Fruit fly (Drosophila melanogaster) whole organism, embryonic: Measurements from ENCODE around the gene eIF4E6.

Experiments
- Adf1 ChIP-seq: fragments of 200-800 bp; sonication (Bioruptor generic); IDR thresholded peaks from 2 replicates; pipeline ENCODE4 v1.3.6; 2022; ENCODE audit warnings: missing biosample characterization, missing genetic modification characterization
- CG12236 ChIP-seq: fragments of 200-800 bp; sonication (Bioruptor generic); optimal IDR thresholded peaks from 2 replicates; lab custom pipeline; 2016; ENCODE audit warnings: missing biosample characterization, missing genetic modification characterization
- CG1233 ChIP-seq: fragments of 200-800 bp; sonication (Bioruptor generic); optimal IDR thresholded peaks from 4 replicates; lab custom pipeline; 2018; ENCODE audit warnings: missing biosample characterization, mild to moderate bottlenecking, missing genetic modification characterization
- CG13775 ChIP-seq: fragments of 200-800 bp; sonication (Bioruptor generic); optimal IDR thresholded peaks from 3 replicates; lab custom pipeline; 2017; ENCODE audit warnings: missing biosample characterization, mild to moderate bottlenecking, missing genetic modification characterization
- CG14710 ChIP-seq: fragments of 200-800 bp; sonication (Bioruptor generic); optimal IDR thresholded peaks from 3 replicates; lab custom pipeline; 2019; ENCODE audit warnings: missing biosample characterization, mild to moderate bottlenecking, missing genetic modification characterization, moderate library complexity
- CG1832 ChIP-seq: fragments of 200-800 bp; sonication (Bioruptor generic); optimal IDR thresholded peaks from 2 replicates; lab custom pipeline; 2017; ENCODE audit warnings: missing biosample characterization, mild to moderate bottlenecking, missing genetic modification characterization, inconsistent platforms
- CG18599 ChIP-seq: fragments of 200-800 bp; sonication (Bioruptor generic); optimal IDR thresholded peaks from 3 replicates; lab custom pipeline; 2017; ENCODE audit warnings: missing biosample characterization, missing genetic modification characterization, mild to moderate bottlenecking, moderate library complexity, missing genetic modification reagents
- CG2116 ChIP-seq: fragments of 200-800 bp; sonication (Bioruptor generic); optimal IDR thresholded peaks from 3 replicates; lab custom pipeline; 2018; ENCODE audit warnings: missing biosample characterization, mild to moderate bottlenecking, missing genetic modification characterization
- CG2120 ChIP-seq: fragments of 200-800 bp; sonication (Bioruptor generic); optimal IDR thresholded peaks from 3 replicates; lab custom pipeline; 2016; ENCODE audit warnings: missing biosample characterization, missing genetic modification characterization
- CG2875 ChIP-seq: fragments of 200-800 bp; sonication (Bioruptor generic); optimal IDR thresholded peaks from 2 replicates; lab custom pipeline; 2017; ENCODE audit warnings: missing biosample characterization, mild to moderate bottlenecking, missing genetic modification characterization, missing genetic modification reagents
- CG31365 ChIP-seq: fragments of 200-800 bp; sonication (Bioruptor generic); optimal IDR thresholded peaks from 2 replicates; lab custom pipeline; 2018; ENCODE audit warnings: missing biosample characterization, mild to moderate bottlenecking, missing genetic modification characterization
- CG33213 ChIP-seq: fragments of 200-800 bp; sonication (Bioruptor generic); optimal IDR thresholded peaks from 3 replicates; lab custom pipeline; 2016; ENCODE audit warnings: missing biosample characterization, missing genetic modification characterization
- CG33557 ChIP-seq: fragments of 200-800 bp; sonication (Bioruptor generic); optimal IDR thresholded peaks from 2 replicates; lab custom pipeline; 2019; ENCODE audit warnings: missing biosample characterization, mild to moderate bottlenecking, missing genetic modification characterization, moderate library complexity
- CG34224 ChIP-seq: fragments of 200-800 bp; sonication (Bioruptor generic); IDR thresholded peaks from 3 replicates; pipeline ENCODE4 v1.3.6; 2022; ENCODE audit warnings: missing biosample characterization, missing genetic modification characterization; ENCODE audit not compliant: partially characterized antibody
- CG3838 ChIP-seq: fragments of 200-800 bp; sonication (Bioruptor generic); optimal IDR thresholded peaks from 3 replicates; lab custom pipeline; 2016; ENCODE audit warnings: missing biosample characterization, missing genetic modification characterization
- CG3847 ChIP-seq: fragments of 200-800 bp; sonication (Bioruptor generic); IDR thresholded peaks from 2 replicates; pipeline ENCODE4 v1.3.6; 2022; ENCODE audit warnings: missing biosample characterization, missing genetic modification characterization
- CG7556 ChIP-seq: fragments of 200-800 bp; sonication (Bioruptor generic); optimal IDR thresholded peaks from 2 replicates; lab custom pipeline; 2017; ENCODE audit warnings: missing biosample characterization, mild to moderate bottlenecking, missing genetic modification characterization
- CHES-1-like ChIP-seq: fragments of 200-800 bp; sonication (Bioruptor generic); optimal IDR thresholded peaks from 2 replicates; lab custom pipeline; 2016; ENCODE audit warnings: missing biosample characterization, missing genetic modification characterization
- Deaf1 ChIP-seq: fragments of 200-800 bp; optimal IDR thresholded peaks from 3 replicates; lab custom pipeline; 2019; ENCODE audit warnings: missing biosample characterization, mild to moderate bottlenecking, missing genetic modification characterization, moderate library complexity
- Elba2 ChIP-seq: fragments of 200-800 bp; sonication (Bioruptor generic); optimal IDR thresholded peaks from 3 replicates; lab custom pipeline; 2016; ENCODE audit warnings: missing biosample characterization, missing genetic modification characterization
- Gug ChIP-seq: fragments of 200-800 bp; sonication (Bioruptor generic); IDR thresholded peaks from 4 replicates; pipeline ENCODE4 v1.3.6; 2022; ENCODE audit warnings: missing biosample characterization, missing genetic modification characterization
- HLH4C ChIP-seq: fragments of 200-800 bp; sonication (Bioruptor generic); IDR thresholded peaks from 3 replicates; pipeline ENCODE4 v1.3.6; 2022; ENCODE audit warnings: missing biosample characterization, missing genetic modification characterization; ENCODE audit not compliant: partially characterized antibody
- HLH54F ChIP-seq: fragments of 200-800 bp; sonication (Bioruptor generic); optimal IDR thresholded peaks from 3 replicates; lab custom pipeline; 2016; ENCODE audit warnings: missing biosample characterization, missing genetic modification characterization
- Hr78 ChIP-seq, 2 experiments: fragments of 200-800 bp in 1 of 2; fragments of >200 bp in 1 of 2; sonication (Bioruptor generic) in 1 of 2; optimal IDR thresholded peaks; 2 replicates each; lab custom pipeline; 2017 to 2019; ENCODE audit warnings: missing biosample characterization in 2 of 2, missing genetic modification characterization in 2 of 2, mild to moderate bottlenecking in 1 of 2, moderate library complexity in 1 of 2
- Ptx1 ChIP-seq: fragments of 200-800 bp; sonication (Bioruptor generic); IDR thresholded peaks from 2 replicates; pipeline ENCODE4 v1.3.6; 2022; ENCODE audit warnings: missing biosample characterization, missing genetic modification characterization
- Sin3A ChIP-seq: fragments of >200 bp; optimal IDR thresholded peaks from 2 replicates; lab custom pipeline; 2018
- Vsx1 ChIP-seq: fragments of 200-800 bp; sonication (Bioruptor generic); optimal IDR thresholded peaks from 2 replicates; lab custom pipeline; 2017; ENCODE audit warnings: missing biosample characterization, mild to moderate bottlenecking, missing genetic modification characterization, missing genetic modification reagents
- Xrp1 ChIP-seq: fragments of 200-800 bp; sonication (Bioruptor generic); IDR thresholded peaks from 2 replicates; pipeline ENCODE4 v1.3.6; 2022; ENCODE audit warnings: missing biosample characterization, missing genetic modification characterization
- ac ChIP-seq: fragments of 200-800 bp; sonication (Bioruptor generic); optimal IDR thresholded peaks from 3 replicates; lab custom pipeline; 2017; ENCODE audit warnings: missing biosample characterization, mild to moderate bottlenecking, missing genetic modification characterization
- az2 ChIP-seq: fragments of 200-800 bp; sonication (Bioruptor generic); optimal IDR thresholded peaks from 3 replicates; lab custom pipeline; 2016; ENCODE audit warnings: missing biosample characterization, missing genetic modification characterization
- cato ChIP-seq: fragments of 200-800 bp; sonication (Bioruptor generic); optimal IDR thresholded peaks from 2 replicates; lab custom pipeline; 2016; ENCODE audit warnings: missing biosample characterization, missing genetic modification characterization, borderline replicate concordance
- emc ChIP-seq: fragments of 200-800 bp; sonication (Bioruptor generic); optimal IDR thresholded peaks from 2 replicates; lab custom pipeline; 2016; ENCODE audit warnings: missing biosample characterization, missing genetic modification characterization
- fd3F ChIP-seq: fragments of 200-800 bp; sonication (Bioruptor generic); optimal IDR thresholded peaks from 2 replicates; lab custom pipeline; 2018; ENCODE audit warnings: missing biosample characterization, mild to moderate bottlenecking, missing genetic modification characterization, moderate library complexity
- fd96Cb ChIP-seq: fragments of 200-800 bp; sonication (Bioruptor generic); optimal IDR thresholded peaks from 2 replicates; lab custom pipeline; 2018; ENCODE audit warnings: missing biosample characterization, mild to moderate bottlenecking, missing genetic modification characterization, moderate library complexity
- fru ChIP-seq: fragments of >200 bp; optimal IDR thresholded peaks from 2 replicates; lab custom pipeline; 2017
- gem ChIP-seq: fragments of 200-800 bp; sonication (Bioruptor generic); optimal IDR thresholded peaks from 2 replicates; lab custom pipeline; 2019; ENCODE audit warnings: missing biosample characterization, mild to moderate bottlenecking, missing genetic modification characterization, moderate library complexity
- ken ChIP-seq: fragments of 200-800 bp; sonication (Bioruptor generic); IDR thresholded peaks from 3 replicates; pipeline ENCODE4 v1.3.6; 2022; ENCODE audit warnings: missing biosample characterization, missing genetic modification characterization
- luna ChIP-seq: fragments of 200-800 bp; sonication (Bioruptor generic); optimal IDR thresholded peaks from 2 replicates; lab custom pipeline; 2016; ENCODE audit warnings: missing biosample characterization, missing genetic modification characterization
- otp ChIP-seq: fragments of 200-800 bp; sonication (Bioruptor generic); IDR thresholded peaks from 3 replicates; pipeline ENCODE4, ENCODE4 v1.3.6; 2022; ENCODE audit warnings: missing biosample characterization, missing genetic modification characterization
- row ChIP-seq: fragments of 200-800 bp; sonication (Bioruptor generic); IDR thresholded peaks from 3 replicates; pipeline ENCODE4 v1.3.6; 2022; ENCODE audit warnings: missing biosample characterization, missing genetic modification characterization
- sc ChIP-seq, 3 experiments: fragments of >200 bp in 2 of 3; fragments of 200-800 bp in 1 of 3; sonication (Bioruptor generic) in 1 of 3; optimal IDR thresholded peaks; 2 replicates in 2 of 3; 3 replicates in 1 of 3; lab custom pipeline; 2017; ENCODE audit warnings: mild to moderate bottlenecking in 1 of 3, missing biosample characterization in 1 of 3, missing genetic modification characterization in 1 of 3, missing genetic modification reagents in 1 of 3
- slbo ChIP-seq: fragments of 200-800 bp; sonication (Bioruptor generic); IDR thresholded peaks from 2 replicates; pipeline ENCODE4 v1.3.6; 2022; ENCODE audit warnings: missing biosample characterization, missing genetic modification characterization
- slou ChIP-seq: fragments of 200-800 bp; sonication (Bioruptor generic); optimal IDR thresholded peaks from 3 replicates; lab custom pipeline; 2016; ENCODE audit warnings: missing biosample characterization, missing genetic modification characterization
- sob ChIP-seq: fragments of 200-800 bp; sonication (Bioruptor generic); IDR thresholded peaks from 2 replicates; pipeline ENCODE4 v1.3.6; 2022; ENCODE audit warnings: missing biosample characterization, missing genetic modification characterization
- ssp ChIP-seq: fragments of 200-800 bp; sonication (Bioruptor generic); IDR thresholded peaks from 2 replicates; pipeline ENCODE4 v1.3.6; 2022; ENCODE audit warnings: missing biosample characterization, missing genetic modification characterization
- sug ChIP-seq: fragments of 200-800 bp; optimal IDR thresholded peaks from 2 replicates; lab custom pipeline; 2019; ENCODE audit warnings: missing biosample characterization, mild to moderate bottlenecking, missing genetic modification characterization, moderate library complexity
- toy ChIP-seq: fragments of 200-800 bp; sonication (Bioruptor generic); IDR thresholded peaks from 2 replicates; pipeline ENCODE4 v1.3.6; 2022; ENCODE audit warnings: missing biosample characterization, missing genetic modification characterization
- unpg ChIP-seq: fragments of 200-800 bp; sonication (Bioruptor generic); optimal IDR thresholded peaks from 3 replicates; lab custom pipeline; 2018; ENCODE audit warnings: missing biosample characterization, mild to moderate bottlenecking, missing genetic modification characterization, moderate library complexity

Gene eIF4E6

DNA sequence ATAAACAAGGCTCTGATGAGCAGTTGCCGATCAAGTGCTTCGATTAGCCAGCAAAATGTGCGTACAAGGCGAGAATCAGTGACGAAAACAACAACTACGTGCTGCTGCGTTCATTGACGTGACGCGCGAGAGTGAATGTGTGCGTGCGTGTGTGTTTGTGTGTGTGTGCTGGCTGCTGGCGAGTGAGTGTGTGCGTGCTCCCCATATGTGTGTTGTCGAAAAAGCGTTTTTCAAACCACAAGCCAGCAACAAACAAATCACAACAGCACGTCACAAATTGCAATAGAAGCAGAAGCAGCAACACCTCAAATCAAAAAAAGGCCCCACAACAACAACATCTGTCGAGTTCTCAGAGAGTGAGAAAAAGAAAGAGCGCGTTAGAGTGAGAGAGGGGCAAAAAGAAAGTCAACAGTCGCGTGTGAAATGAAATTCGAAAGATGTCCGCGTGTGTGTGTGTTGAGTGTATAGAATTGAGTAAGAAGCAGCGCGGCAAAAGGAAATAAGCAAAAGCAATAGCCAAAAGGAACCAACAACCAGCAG, 37.0 kb upstream of the eIF4E6 start (continued):
- TF ChIP-seq CG14710 (no peak), fd96Cb (tag; lab: Kevin White, UChicago) (no peak), row (GFP tag; lab: Robert Waterston, UW) (no peak), CG3847 (GFP tag; lab: Robert Waterston, UW) (no peak)

DNA sequence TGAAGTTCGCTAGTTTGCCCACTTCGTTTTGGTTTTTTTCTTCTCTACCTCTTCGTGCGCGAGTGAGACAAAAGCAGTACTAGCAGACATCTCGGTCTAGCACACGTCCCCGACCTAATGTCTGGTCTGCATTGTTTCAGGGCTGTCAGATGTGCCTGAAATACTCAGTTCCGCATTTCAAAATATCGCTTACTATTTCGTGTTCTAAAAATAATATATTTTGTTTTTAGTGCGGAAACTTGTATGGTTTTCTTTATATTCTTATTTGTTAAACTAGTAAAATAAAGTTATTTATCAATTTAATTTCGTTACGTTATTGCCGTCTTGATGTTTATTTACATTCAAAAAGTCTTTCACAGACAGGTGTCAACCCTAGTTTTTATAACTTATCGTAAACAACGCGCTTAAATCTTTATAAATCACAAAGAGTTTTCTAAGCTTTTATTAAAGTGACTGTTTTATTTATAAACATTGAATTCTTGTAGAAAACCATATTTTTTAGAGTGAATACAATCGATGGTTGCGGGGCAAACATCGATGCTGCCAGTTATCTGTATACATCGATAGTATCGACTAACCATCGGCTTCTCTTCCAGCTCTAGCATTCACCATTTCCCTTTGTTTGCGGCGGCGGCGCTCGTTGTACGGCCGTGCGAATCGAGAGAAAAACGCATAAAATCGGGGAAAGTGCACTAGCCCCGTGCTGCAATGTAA, 36.4 kb upstream of the eIF4E6 start:
- no peak for TF ChIP-seq CG34224 (GFP tag; lab: Robert Waterston, UW)
- TF ChIP-seq luna: peak; percentile 59
- peak; percentile 80 for TF ChIP-seq CG18599 (GFP tag; lab: Kevin White, UChicago)
- no peak for TF ChIP-seq slou (GFP tag; lab: Kevin White, UChicago)
- peak; percentile 80 for TF ChIP-seq unpg (GFP tag; lab: Kevin White, UChicago)
- no peak for TF ChIP-seq emc
- TF ChIP-seq Gug (GFP tag; lab: Robert Waterston, UW): peak; percentile 59; the same call in 3 of the 4 replicates
- TF ChIP-seq Vsx1 (GFP tag; lab: Kevin White, UChicago): peak; percentile 8
- TF ChIP-seq Ptx1 (GFP tag; lab: Robert Waterston, UW): no peak
- TF ChIP-seq CG1233: peak; percentile 73
- no peak for TF ChIP-seq cato (GFP tag; lab: Kevin White, UChicago)
- peak; percentile 31 for TF ChIP-seq CG2875 (GFP tag; lab: Kevin White, UChicago)
- peak; percentile 84 for TF ChIP-seq CG7556
- TF ChIP-seq Deaf1: peak; percentile 33
- peak; percentile 87 for TF ChIP-seq CG1832 (GFP tag; lab: Kevin White, UChicago)
- TF ChIP-seq Hr78 (GFP tag; optimal IDR thresholded peaks at IDR 0.05; lab: Kevin White, UChicago): no peak
- peak; percentile 64 for TF ChIP-seq fd3F (GFP tag; lab: Kevin White, UChicago)
- TF ChIP-seq CG12236 (GFP tag; lab: Kevin White, UChicago): no peak
- TF ChIP-seq az2 (GFP tag; lab: Kevin White, UChicago): peak; percentile 57
- TF ChIP-seq HLH4C (GFP tag; lab: Robert Waterston, UW): no peak
- TF ChIP-seq Elba2 (GFP tag; lab: Kevin White, UChicago): no peak
- TF ChIP-seq Adf1 (GFP tag; lab: Robert Waterston, UW): no peak
- no peak for TF ChIP-seq CHES-1-like (GFP tag; lab: Kevin White, UChicago)
- no peak for TF ChIP-seq toy (GFP tag; lab: Robert Waterston, UW)
- no peak for TF ChIP-seq otp (GFP tag; lab: Robert Waterston, UW)
- no peak for TF ChIP-seq CG31365 (tag; lab: Kevin White, UChicago)
- TF ChIP-seq CG3838 (GFP tag; lab: Kevin White, UChicago): peak; percentile 24
- TF ChIP-seq CG2120: peak; percentile 74
- TF ChIP-seq fru (lab: Kevin White, UChicago): no peak
- TF ChIP-seq CG33557 (GFP tag; lab: Kevin White, UChicago): peak; percentile 52
- TF ChIP-seq CG2116: peak; percentile 78
- TF ChIP-seq Sin3A (lab: Kevin White, UChicago): peak; percentile 40
- TF ChIP-seq CG33213 (GFP tag; lab: Kevin White, UChicago): peak; percentile 35
- TF ChIP-seq ssp (GFP tag; lab: Robert Waterston, UW): no peak
- no peak for TF ChIP-seq ken (GFP tag; lab: Robert Waterston, UW)
- peak; percentile 89 for TF ChIP-seq gem
- TF ChIP-seq CG13775 (GFP tag; lab: Kevin White, UChicago): peak; percentile 83
- no peak for TF ChIP-seq sc (optimal IDR thresholded peaks at IDR 0.05; lab: Kevin White, UChicago)
- peak; percentile 63 for TF ChIP-seq sc (GFP tag; optimal IDR thresholded peaks at IDR 0.05; lab: Kevin White, UChicago)
- TF ChIP-seq slbo (GFP tag; lab: Robert Waterston, UW): no peak
- no peak for TF ChIP-seq Xrp1 (GFP tag; lab: Robert Waterston, UW)
- TF ChIP-seq ac: no peak
- peak; percentile 70 for TF ChIP-seq sug (tag; lab: Kevin White, UChicago)
- no peak for TF ChIP-seq sob (GFP tag; lab: Robert Waterston, UW)
- TF ChIP-seq HLH54F (GFP tag; lab: Kevin White, UChicago): peak; percentile 18
